Comparison of ENCODE assay signal across 3 worm cellular contexts in genomic region chrII:5180272-5180671, ce11.
A peak's percentile ranks its signal among the peaks of the same experiment; 100 is the strongest.
TF ChIP-seq lines count a peak whose summit lies in the region.

No protein-coding gene starts in this region.

TF ChIP-seq in whole organism, L3 larva, 47 proteins besides CTCF, POLR2A, EP300 and RAD21:
- peak; percentile 48 for TF ChIP-seq ama-1 (optimal IDR thresholded peaks at IDR 0.05; lab: Kevin White, UChicago)
- no peak for TF ChIP-seq ceh-16 (tag; optimal IDR thresholded peaks at IDR 0.05; lab: Kevin White, UChicago)

TF ChIP-seq in whole organism, L4 larva, 104 proteins besides CTCF, POLR2A, EP300 and RAD21:
- TF ChIP-seq aha-1 (tag; lab: Kevin White, UChicago), result peak; percentile 86
- TF ChIP-seq dpl-1 (GFP tag; optimal IDR thresholded peaks at IDR 0.05; lab: Kevin White, UChicago), result no peak

TF ChIP-seq in whole organism, young adult, 124 proteins besides CTCF, POLR2A, EP300 and RAD21:
- no peak for TF ChIP-seq dpl-1 (GFP tag; optimal IDR thresholded peaks at IDR 0.05; lab: Kevin White, UChicago)
- no peak for TF ChIP-seq hmg-20 (GFP tag; IDR thresholded peaks at IDR 0.05; lab: Robert Waterston, UW)
- no peak for TF ChIP-seq ceh-27 (GFP tag; optimal IDR thresholded peaks at IDR 0.05; lab: Kevin White, UChicago)
- TF ChIP-seq F33H1.4 (GFP tag; IDR thresholded peaks at IDR 0.05; lab: Robert Waterston, UW), result no peak
- no peak for TF ChIP-seq B0019.2 (GFP tag; conservative IDR thresholded peaks at IDR 0.05; lab: Robert Waterston, UW)
- 0 out of 2 replicates have a peak, but pooled peaks have one; percentile 13 for TF ChIP-seq ekl-4 (GFP tag; IDR thresholded peaks at IDR 0.05; lab: Robert Waterston, UW)
